Fruit fly (Drosophila melanogaster) whole organism, embryonic: ENCODE data around the gene rdog.
A peak's percentile ranks its signal among the peaks of the same experiment; 100 is the strongest.

Experiments used
- Abd-B ChIP-seq: fragments of 200-800 bp; sonication (Bioruptor generic); optimal IDR thresholded peaks from 2 replicates; lab custom pipeline; 2018; ENCODE audit warnings: missing biosample characterization, mild to moderate bottlenecking, missing genetic modification characterization, moderate library complexity
- Atf3 ChIP-seq: fragments of 200-800 bp; sonication (Bioruptor generic); optimal IDR thresholded peaks from 3 replicates; lab custom pipeline; 2016; ENCODE audit warnings: missing biosample characterization, missing genetic modification characterization
- Blimp-1 ChIP-seq: fragments of 200-800 bp; sonication (Bioruptor generic); optimal IDR thresholded peaks from 3 replicates; lab custom pipeline; 2018; ENCODE audit warnings: missing biosample characterization, missing genetic modification characterization, mild to moderate bottlenecking, moderate library complexity, missing genetic modification reagents
- CG10462 ChIP-seq: fragments of 200-800 bp; sonication (Bioruptor generic); optimal IDR thresholded peaks from 2 replicates; lab custom pipeline; 2016; ENCODE audit warnings: missing biosample characterization, missing genetic modification characterization
- CG11504 ChIP-seq: fragments of 200-800 bp; sonication (Bioruptor generic); optimal IDR thresholded peaks from 3 replicates; lab custom pipeline; 2019; ENCODE audit warnings: missing biosample characterization, mild to moderate bottlenecking, missing genetic modification characterization, moderate library complexity
- CG11560 ChIP-seq: fragments of 200-800 bp; sonication (Bioruptor generic); IDR thresholded peaks from 3 replicates; pipeline ENCODE4 v1.3.6; 2022; ENCODE audit warnings: missing biosample characterization, missing genetic modification characterization
- CG12391 ChIP-seq: fragments of 200-800 bp; sonication (Bioruptor generic); optimal IDR thresholded peaks from 3 replicates; lab custom pipeline; 2018; ENCODE audit warnings: missing biosample characterization, mild to moderate bottlenecking, missing genetic modification characterization, moderate library complexity
- CG13424 ChIP-seq: fragments of 200-800 bp; sonication (Bioruptor generic); optimal IDR thresholded peaks from 2 replicates; lab custom pipeline; 2019; ENCODE audit warnings: missing biosample characterization, mild to moderate bottlenecking, missing genetic modification characterization, moderate library complexity
- CG17359 ChIP-seq: fragments of 200-800 bp; sonication (Bioruptor generic); optimal IDR thresholded peaks from 3 replicates; lab custom pipeline; 2018; ENCODE audit warnings: missing biosample characterization, mild to moderate bottlenecking, missing genetic modification characterization, moderate library complexity
- CG2199 ChIP-seq: fragments of 200-800 bp; sonication (Bioruptor generic); IDR thresholded peaks from 3 replicates; pipeline ENCODE4 v1.3.6; 2022; ENCODE audit warnings: missing biosample characterization, missing genetic modification characterization
- CG2712 ChIP-seq: fragments of 200-800 bp; optimal IDR thresholded peaks from 3 replicates; lab custom pipeline; 2019; ENCODE audit warnings: missing biosample characterization, mild to moderate bottlenecking, missing genetic modification characterization, moderate library complexity
- CG30403 ChIP-seq: fragments of 200-800 bp; sonication (Bioruptor generic); optimal IDR thresholded peaks from 3 replicates; lab custom pipeline; 2016; ENCODE audit warnings: missing biosample characterization, missing genetic modification characterization
- CG3065 ChIP-seq: fragments of 200-800 bp; sonication (Bioruptor generic); optimal IDR thresholded peaks from 2 replicates; lab custom pipeline; 2016; ENCODE audit warnings: missing biosample characterization, missing genetic modification characterization
- CG32767 ChIP-seq: fragments of 200-800 bp; sonication (Bioruptor generic); IDR thresholded peaks from 2 replicates; pipeline ENCODE4 v1.3.6; 2022; ENCODE audit warnings: missing biosample characterization, missing genetic modification characterization
- CG3838 ChIP-seq: fragments of 200-800 bp; sonication (Bioruptor generic); optimal IDR thresholded peaks from 3 replicates; lab custom pipeline; 2016; ENCODE audit warnings: missing biosample characterization, missing genetic modification characterization
- CG7556 ChIP-seq: fragments of 200-800 bp; sonication (Bioruptor generic); optimal IDR thresholded peaks from 2 replicates; lab custom pipeline; 2017; ENCODE audit warnings: missing biosample characterization, mild to moderate bottlenecking, missing genetic modification characterization
- CG9215 ChIP-seq: fragments of 200-800 bp; sonication (Bioruptor generic); IDR thresholded peaks from 2 replicates; pipeline ENCODE4 v1.3.6; 2022; ENCODE audit warnings: missing biosample characterization, missing genetic modification characterization
- Dip2 ChIP-seq: fragments of 200-800 bp; sonication (Bioruptor generic); IDR thresholded peaks from 2 replicates; pipeline ENCODE4 v1.3.6; 2022; ENCODE audit warnings: missing biosample characterization, missing genetic modification characterization
- Doc2 ChIP-seq: fragments of 200-800 bp; sonication (Bioruptor generic); IDR thresholded peaks from 2 replicates; pipeline ENCODE4 v1.3.6; 2022; ENCODE audit warnings: missing biosample characterization, missing genetic modification characterization
- Gug ChIP-seq: fragments of 200-800 bp; sonication (Bioruptor generic); IDR thresholded peaks from 4 replicates; pipeline ENCODE4 v1.3.6; 2022; ENCODE audit warnings: missing biosample characterization, missing genetic modification characterization
- Myb ChIP-seq: fragments of 200-800 bp; sonication (Bioruptor generic); optimal IDR thresholded peaks from 2 replicates; lab custom pipeline; 2016; ENCODE audit warnings: missing biosample characterization, missing genetic modification characterization
- Rx ChIP-seq: fragments of 200-800 bp; sonication (Bioruptor generic); IDR thresholded peaks from 2 replicates; pipeline ENCODE4 v1.3.6; 2022; ENCODE audit warnings: missing biosample characterization, missing genetic modification characterization
- Side ChIP-seq: fragments of 200-800 bp; sonication (Bioruptor generic); optimal IDR thresholded peaks from 2 replicates; lab custom pipeline; 2016; ENCODE audit warnings: missing biosample characterization, missing genetic modification characterization
- Sox100B ChIP-seq: fragments of 200-800 bp; sonication (Bioruptor generic); optimal IDR thresholded peaks from 3 replicates; lab custom pipeline; 2018; ENCODE audit warnings: missing biosample characterization, mild to moderate bottlenecking, missing genetic modification characterization
- Sox102F ChIP-seq: fragments of 200-800 bp; sonication (Bioruptor generic); optimal IDR thresholded peaks from 2 replicates; lab custom pipeline; 2018; ENCODE audit warnings: missing biosample characterization, mild to moderate bottlenecking, missing genetic modification characterization, moderate library complexity
- Sry-δ ChIP-seq: fragments of 200-800 bp; sonication (Bioruptor generic); optimal IDR thresholded peaks from 2 replicates; lab custom pipeline; 2016; ENCODE audit warnings: missing biosample characterization, missing genetic modification characterization
- Vsx1 ChIP-seq: fragments of 200-800 bp; sonication (Bioruptor generic); optimal IDR thresholded peaks from 2 replicates; lab custom pipeline; 2017; ENCODE audit warnings: missing biosample characterization, mild to moderate bottlenecking, missing genetic modification characterization, missing genetic modification reagents
- Xbp1 ChIP-seq: fragments of 200-800 bp; sonication (Bioruptor generic); optimal IDR thresholded peaks from 3 replicates; lab custom pipeline; 2016; ENCODE audit warnings: missing biosample characterization, mild to moderate bottlenecking, missing genetic modification characterization
- ara ChIP-seq: fragments of 200-800 bp; sonication (Bioruptor generic); IDR thresholded peaks from 2 replicates; pipeline ENCODE4 v1.3.6; 2022; ENCODE audit warnings: missing biosample characterization, missing genetic modification characterization
- ato ChIP-seq: fragments of 200-800 bp; sonication (Bioruptor generic); IDR thresholded peaks from 2 replicates; pipeline ENCODE4 v1.3.6; 2022; ENCODE audit warnings: missing biosample characterization, missing genetic modification characterization; ENCODE audit not compliant: partially characterized antibody
- corto ChIP-seq: fragments of 200-800 bp; sonication (Bioruptor generic); optimal IDR thresholded peaks from 2 replicates; lab custom pipeline; 2016; ENCODE audit warnings: missing biosample characterization, mild to moderate bottlenecking, missing genetic modification characterization, moderate library complexity
- crc ChIP-seq: fragments of 200-800 bp; sonication (Bioruptor generic); optimal IDR thresholded peaks from 2 replicates; lab custom pipeline; 2016; ENCODE audit warnings: missing biosample characterization, missing genetic modification characterization
- danr ChIP-seq: fragments of 200-800 bp; sonication (Bioruptor generic); IDR thresholded peaks from 2 replicates; pipeline ENCODE4 v1.3.6; 2022; ENCODE audit warnings: missing biosample characterization, missing genetic modification characterization
- gem ChIP-seq: fragments of 200-800 bp; sonication (Bioruptor generic); optimal IDR thresholded peaks from 2 replicates; lab custom pipeline; 2019; ENCODE audit warnings: missing biosample characterization, mild to moderate bottlenecking, missing genetic modification characterization, moderate library complexity
- gfzf ChIP-seq: fragments of 200-800 bp; sonication (Bioruptor generic); optimal IDR thresholded peaks from 2 replicates; lab custom pipeline; 2016; ENCODE audit warnings: missing biosample characterization, mild to moderate bottlenecking, missing genetic modification characterization, moderate library complexity
- gsb ChIP-seq: fragments of 200-800 bp; sonication (Bioruptor generic); IDR thresholded peaks from 2 replicates; pipeline ENCODE4 v1.3.6; 2022; ENCODE audit warnings: missing biosample characterization, missing genetic modification characterization
- gsb-n ChIP-seq: fragments of 200-800 bp; sonication (Bioruptor generic); optimal IDR thresholded peaks from 3 replicates; lab custom pipeline; 2018; ENCODE audit warnings: missing biosample characterization, mild to moderate bottlenecking, missing genetic modification characterization
- lov ChIP-seq, 2 experiments: fragments of 200-800 bp in 1 of 2; fragments of >200 bp in 1 of 2; sonication (Bioruptor generic) in 1 of 2; IDR thresholded peaks in 1 of 2; optimal IDR thresholded peaks in 1 of 2; 2 replicates in 1 of 2; 3 replicates in 1 of 2; pipeline versions ENCODE4 v1.3.6 to Lab custom; 2017 to 2022; ENCODE audit warnings: missing biosample characterization in 1 of 2, missing genetic modification characterization in 1 of 2
- luna ChIP-seq: fragments of 200-800 bp; sonication (Bioruptor generic); optimal IDR thresholded peaks from 2 replicates; lab custom pipeline; 2016; ENCODE audit warnings: missing biosample characterization, missing genetic modification characterization
- nom ChIP-seq: fragments of 200-800 bp; sonication (Bioruptor generic); optimal IDR thresholded peaks from 2 replicates; lab custom pipeline; 2017; ENCODE audit warnings: missing biosample characterization, missing genetic modification characterization, mild to moderate bottlenecking, moderate library complexity, missing genetic modification reagents
- pita ChIP-seq: fragments of 200-800 bp; sonication (Bioruptor generic); optimal IDR thresholded peaks from 2 replicates; lab custom pipeline; 2017; ENCODE audit warnings: missing biosample characterization, mild to moderate bottlenecking, missing genetic modification characterization
- prd ChIP-seq, 3 experiments: fragments of >200 bp in 2 of 3; fragments of 200-800 bp in 1 of 3; sonication (Bioruptor generic) in 1 of 3; optimal IDR thresholded peaks in 2 of 3; IDR thresholded peaks in 1 of 3; 2 replicates in 2 of 3; 3 replicates in 1 of 3; pipeline versions ENCODE4 v1.3.6 to Lab custom; 2017 to 2022; ENCODE audit warnings: missing biosample characterization in 1 of 3, missing genetic modification characterization in 1 of 3
- shn ChIP-seq: fragments of 200-800 bp; sonication (Bioruptor generic); optimal IDR thresholded peaks from 3 replicates; lab custom pipeline; 2016; ENCODE audit warnings: missing biosample characterization, missing genetic modification characterization
- sima ChIP-seq: fragments of 200-800 bp; sonication (Bioruptor generic); optimal IDR thresholded peaks from 2 replicates; lab custom pipeline; 2016; ENCODE audit warnings: missing biosample characterization, missing genetic modification characterization
- slbo ChIP-seq: fragments of 200-800 bp; sonication (Bioruptor generic); IDR thresholded peaks from 2 replicates; pipeline ENCODE4 v1.3.6; 2022; ENCODE audit warnings: missing biosample characterization, missing genetic modification characterization
- so ChIP-seq: fragments of 200-800 bp; sonication (Bioruptor generic); IDR thresholded peaks from 3 replicates; pipeline ENCODE4 v1.3.6; 2022; ENCODE audit warnings: missing biosample characterization, missing genetic modification characterization
- stc ChIP-seq: fragments of 200-800 bp; sonication (Bioruptor generic); IDR thresholded peaks from 2 replicates; pipeline ENCODE4 v1.3.6; 2022; ENCODE audit warnings: missing biosample characterization, missing genetic modification characterization
- tin ChIP-seq: fragments of 200-800 bp; sonication (Bioruptor generic); optimal IDR thresholded peaks from 3 replicates; lab custom pipeline; 2016; ENCODE audit warnings: missing biosample characterization, missing genetic modification characterization
- unpg ChIP-seq: fragments of 200-800 bp; sonication (Bioruptor generic); optimal IDR thresholded peaks from 3 replicates; lab custom pipeline; 2018; ENCODE audit warnings: missing biosample characterization, mild to moderate bottlenecking, missing genetic modification characterization, moderate library complexity

Gene rdog

DNA sequence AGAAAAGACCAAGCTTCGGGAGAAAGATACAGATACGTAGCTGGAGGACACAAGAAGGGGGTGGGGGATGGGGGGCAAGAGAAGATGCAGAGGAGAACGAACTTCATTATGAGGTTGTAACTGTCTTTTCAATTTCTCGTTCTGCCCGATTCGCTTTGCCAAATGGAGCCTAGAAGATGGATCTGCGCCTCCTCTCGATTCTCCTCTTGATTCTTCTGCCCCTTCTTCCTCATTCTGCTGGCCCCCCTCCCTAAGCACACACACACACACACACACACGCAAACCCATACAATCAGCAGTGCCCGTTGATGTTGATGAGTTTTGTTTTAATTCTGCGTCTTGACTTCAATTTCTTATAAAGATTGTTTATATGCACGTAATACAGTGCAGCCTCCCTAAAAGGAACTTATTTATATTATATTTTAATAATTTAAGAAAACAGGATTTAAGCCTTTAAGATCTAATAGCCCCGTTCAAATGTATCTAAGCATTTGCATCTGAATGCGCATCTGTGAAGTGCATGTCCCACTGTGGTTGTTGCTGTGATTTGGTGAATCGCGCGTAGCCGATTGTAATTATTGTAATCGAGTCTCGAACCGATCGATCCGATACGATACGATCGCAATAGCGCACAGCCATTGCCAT, 49.2 kb downstream of the rdog start (continued):
- peak; percentile 72 for TF ChIP-seq unpg
- TF ChIP-seq CG32767 (GFP tag; lab: Robert Waterston, UW) = no peak
- no peak for TF ChIP-seq Myb
- peak; percentile 78 for TF ChIP-seq so (GFP tag; lab: Robert Waterston, UW)
- peak; percentile 43; the same call in 1 of the 2 replicates for TF ChIP-seq CG9215 (GFP tag; lab: Robert Waterston, UW)
- TF ChIP-seq Atf3 (GFP tag; lab: Kevin White, UChicago) = no peak
- TF ChIP-seq CG3838 (GFP tag; lab: Kevin White, UChicago) = no peak
- peak; percentile 79 for TF ChIP-seq gem (tag; lab: Kevin White, UChicago)
- TF ChIP-seq CG2199 (GFP tag; lab: Robert Waterston, UW) = no peak
- peak; percentile 82 for TF ChIP-seq nom (GFP tag; lab: Kevin White, UChicago)
- TF ChIP-seq slbo = peak; percentile 80
- TF ChIP-seq danr (GFP tag; lab: Robert Waterston, UW) = no peak
- TF ChIP-seq Vsx1 (GFP tag; lab: Kevin White, UChicago) = peak; percentile 19
- no peak for TF ChIP-seq Dip2 (GFP tag; lab: Robert Waterston, UW)
- peak; percentile 57 for TF ChIP-seq stc (GFP tag; lab: Robert Waterston, UW)
- peak; percentile 72; the same call in 3 of the 4 replicates for TF ChIP-seq Gug (GFP tag; lab: Robert Waterston, UW)
- TF ChIP-seq ato (GFP tag; lab: Robert Waterston, UW) = no peak
- no peak for TF ChIP-seq prd (optimal IDR thresholded peaks at IDR 0.05; lab: Kevin White, UChicago)
- peak; percentile 77 for TF ChIP-seq prd (GFP tag; IDR thresholded peaks at IDR 0.05; lab: Robert Waterston, UW)
- TF ChIP-seq corto (GFP tag; lab: Kevin White, UChicago) = no peak
- TF ChIP-seq pita (GFP tag; lab: Kevin White, UChicago) = no peak
- peak; percentile 50 for TF ChIP-seq CG12391 (tag; lab: Kevin White, UChicago)
- peak; percentile 74 for TF ChIP-seq Sox102F (GFP tag; lab: Kevin White, UChicago)
- TF ChIP-seq CG17359 = peak; percentile 72
- peak; percentile 26; the same call in 1 of the 3 replicates for TF ChIP-seq CG11560
- no peak for TF ChIP-seq luna (GFP tag; lab: Kevin White, UChicago)
- TF ChIP-seq Side = no peak
- TF ChIP-seq CG30403 = peak; percentile 33
- TF ChIP-seq CG13424 (tag; lab: Kevin White, UChicago) = peak; percentile 77
- peak; percentile 16 for TF ChIP-seq CG7556
- TF ChIP-seq tin = peak; percentile 43
- TF ChIP-seq gsb-n (tag; lab: Kevin White, UChicago) = peak; percentile 42
- peak; percentile 65 for TF ChIP-seq Xbp1 (GFP tag; lab: Kevin White, UChicago)
- TF ChIP-seq Doc2 (GFP tag; lab: Robert Waterston, UW) = no peak
- TF ChIP-seq gsb (GFP tag; lab: Robert Waterston, UW) = 0 out of 2 replicates have a peak, but pooled peaks have one; percentile 34
- peak; percentile 80 for TF ChIP-seq CG11504 (tag; lab: Kevin White, UChicago)
- TF ChIP-seq Blimp-1 = peak; percentile 47
- no peak for TF ChIP-seq Sry-δ (GFP tag; lab: Kevin White, UChicago)
- peak; percentile 57 for TF ChIP-seq Sox100B (GFP tag; lab: Kevin White, UChicago)
- TF ChIP-seq sima (GFP tag; lab: Kevin White, UChicago) = no peak
- peak; percentile 75 for TF ChIP-seq Abd-B (GFP tag; lab: Kevin White, UChicago)
- no peak for TF ChIP-seq CG3065 (GFP tag; lab: Kevin White, UChicago)
- TF ChIP-seq shn (GFP tag; lab: Kevin White, UChicago) = no peak
- no peak for TF ChIP-seq lov (optimal IDR thresholded peaks at IDR 0.05; lab: Kevin White, UChicago)
- peak; percentile 64; the same call in 1 of the 3 replicates for TF ChIP-seq lov (GFP tag; IDR thresholded peaks at IDR 0.05; lab: Robert Waterston, UW)
- TF ChIP-seq ara (GFP tag; lab: Robert Waterston, UW) = peak; percentile 69
- TF ChIP-seq Rx (GFP tag; lab: Robert Waterston, UW) = peak; percentile 41; the same call in 1 of the 2 replicates
- TF ChIP-seq gfzf (GFP tag; lab: Kevin White, UChicago) = no peak
- TF ChIP-seq CG2712 (tag; lab: Kevin White, UChicago) = peak; percentile 69
- no peak for TF ChIP-seq crc (GFP tag; lab: Kevin White, UChicago)
- no peak for TF ChIP-seq CG10462 (GFP tag; lab: Kevin White, UChicago)
